Fruit fly (Drosophila melanogaster): ENCODE data around the gene Pgant5.

The Pgant5 gene

dm6 chr2L:5059645-5060254 lies 33.6 kb downstream of the Pgant5 start, which contains the start of gene Rpn11 (continued):
- TF ChIP-seq Spps (tag; optimal IDR thresholded peaks at IDR 0.05) (peak; percentile 34), CG4707 (GFP tag; optimal IDR thresholded peaks at IDR 0.05) (no peak), dimm (GFP tag; IDR thresholded peaks at IDR 0.05) (no peak), CG8359 (GFP tag; optimal IDR thresholded peaks at IDR 0.05; ENCODE audit: borderline replicate concordance) (peak; percentile 8), nerfin-1 (tag; optimal IDR thresholded peaks at IDR 0.05) (peak; percentile 52), NC2α (GFP tag; optimal IDR thresholded peaks at IDR 0.05) (no peak), dmrt99B (tag; optimal IDR thresholded peaks at IDR 0.05) (peak; percentile 68), gcm (GFP tag; optimal IDR thresholded peaks at IDR 0.05) (peak; percentile 36), Bteb2 (GFP tag; optimal IDR thresholded peaks at IDR 0.05) (no peak), shn (GFP tag; optimal IDR thresholded peaks at IDR 0.05) (peak; percentile 7), Fer1 (GFP tag; optimal IDR thresholded peaks at IDR 0.05) (peak; percentile 43), Med (GFP tag) (peak; percentile 81), CG10209 (GFP tag; optimal IDR thresholded peaks at IDR 0.05) (peak; percentile 58), nom (GFP tag; optimal IDR thresholded peaks at IDR 0.05) (peak; percentile 28), YL-1 (GFP tag; optimal IDR thresholded peaks at IDR 0.05) (peak; percentile 63), CG2889 (GFP tag; IDR thresholded peaks at IDR 0.05) (no peak), otp (GFP tag; IDR thresholded peaks at IDR 0.05) (no peak), CG13123 (GFP tag; optimal IDR thresholded peaks at IDR 0.05) (no peak), ftz-f1 (GFP tag; optimal IDR thresholded peaks at IDR 0.05) (no peak), Chrac-16 (GFP tag; optimal IDR thresholded peaks at IDR 0.05) (peak; percentile 51), CG15011 (GFP tag; optimal IDR thresholded peaks at IDR 0.05) (peak; percentile 31), HHEX (GFP tag; optimal IDR thresholded peaks at IDR 0.05) (peak; percentile 42), CG13894 (tag; optimal IDR thresholded peaks at IDR 0.05) (peak; percentile 60), CG6254 (GFP tag; optimal IDR thresholded peaks at IDR 0.05) (no peak), CG3726 (GFP tag; IDR thresholded peaks at IDR 0.05) (no peak), CG12236 (GFP tag; optimal IDR thresholded peaks at IDR 0.05) (no peak), CG1603 (tag; optimal IDR thresholded peaks at IDR 0.05) (peak; percentile 47), CG12744 (GFP tag; optimal IDR thresholded peaks at IDR 0.05) (peak; percentile 35), CG4424 (GFP tag; optimal IDR thresholded peaks at IDR 0.05) (peak; percentile 69), Usf (GFP tag; optimal IDR thresholded peaks at IDR 0.05) (peak; percentile 7), CG12391 (tag; optimal IDR thresholded peaks at IDR 0.05) (peak; percentile 86), odd (GFP tag; optimal IDR thresholded peaks at IDR 0.05) (peak; percentile 0), CG5953 (GFP tag; IDR thresholded peaks at IDR 0.05) (no peak), Hr51 (GFP tag; optimal IDR thresholded peaks at IDR 0.05) (peak in 1 of 2 experiments; percentile 61), CG18262 (tag; optimal IDR thresholded peaks at IDR 0.05) (peak; percentile 78), CG10321 (GFP tag; IDR thresholded peaks at IDR 0.05) (no peak), CG8765 (GFP tag; IDR thresholded peaks at IDR 0.05) (no peak), Lhr (GFP tag; optimal IDR thresholded peaks at IDR 0.05) (peak; percentile 43), CG7372 (GFP tag; IDR thresholded peaks at IDR 0.05) (no peak), psq (GFP tag; optimal IDR thresholded peaks at IDR 0.05) (no peak), CG12659 (GFP tag; optimal IDR thresholded peaks at IDR 0.05) (peak; percentile 71), exex (tag; optimal IDR thresholded peaks at IDR 0.05) (peak; percentile 25), pfk (GFP tag; optimal IDR thresholded peaks at IDR 0.05) (no peak), tap (tag; optimal IDR thresholded peaks at IDR 0.05) (peak; percentile 53), CG8290 (GFP tag; optimal IDR thresholded peaks at IDR 0.05) (peak; percentile 36), CG8290 (tag; optimal IDR thresholded peaks at IDR 0.05) (peak; percentile 16 to 58), zf30C (GFP tag; optimal IDR thresholded peaks at IDR 0.05) (no peak), HLH54F (GFP tag; optimal IDR thresholded peaks at IDR 0.05) (peak; percentile 32), tup (GFP tag; optimal IDR thresholded peaks at IDR 0.05) (no peak), CG17359 (tag; optimal IDR thresholded peaks at IDR 0.05) (peak; percentile 53)
